Worm (Caenorhabditis elegans) whole organism, young adult: ENCODE measurements around the gene col-79.

Source experiments
- akir-1 ChIP-seq: fragments of 200-800 bp; sonication (Bioruptor generic); optimal IDR thresholded peaks from 2 replicates; lab custom pipeline; 2018; ENCODE audit warnings: mild to moderate bottlenecking, missing genetic modification characterization, moderate library complexity, missing compliant biosample characterization
- attf-6 ChIP-seq: fragments of 200-800 bp; sonication (Bioruptor generic); IDR thresholded peaks from 2 replicates; pipeline ENCODE4 v1.3.6; 2022; ENCODE audit warnings: missing genetic modification reagents, missing genetic modification characterization, missing compliant biosample characterization
- dox-1 ChIP-seq: fragments of 200-800 bp; sonication (Bioruptor generic); IDR thresholded peaks from 2 replicates; pipeline ENCODE4 v1.3.6; 2022; ENCODE audit warnings: missing genetic modification reagents, missing genetic modification characterization, missing compliant biosample characterization
- hlh-12 ChIP-seq: sonication (generic microtip); optimal IDR thresholded peaks from 2 replicates; lab custom pipeline; 2016; ENCODE audit warnings: missing genetic modification characterization, missing compliant biosample characterization
- lsy-27 ChIP-seq: sonication (generic microtip); optimal IDR thresholded peaks from 2 replicates; lab custom pipeline; 2017; ENCODE audit warnings: missing genetic modification characterization, mild to moderate bottlenecking, missing compliant biosample characterization, antibody characterized with exemption, missing genotype, borderline replicate concordance; ENCODE audit not compliant: insufficient read depth
- mcd-1 ChIP-seq: fragments of 200-800 bp; sonication (Bioruptor generic); IDR thresholded peaks from 2 replicates; pipeline ENCODE4 v1.3.6; 2022; ENCODE audit warnings: missing genetic modification reagents, missing genetic modification characterization, missing compliant biosample characterization
- nfya-1 ChIP-seq: sonication (generic microtip); optimal IDR thresholded peaks from 2 replicates; lab custom pipeline; 2017; ENCODE audit warnings: antibody characterized with exemption, missing compliant biosample characterization, missing genetic modification characterization, borderline replicate concordance; ENCODE audit not compliant: insufficient read depth
- pha-4 ChIP-seq: fragments of 150-350 bp; sonication (generic microtip); optimal IDR thresholded peaks from 2 replicates; lab custom pipeline; 2014; ENCODE audit warnings: missing biosample characterization, missing genetic modification reagents, missing genetic modification characterization
- snpc-4 ChIP-seq, 5 experiments: fragments of 150-350 bp in 1 of 5; sonication (generic microtip) in 4 of 5; optimal IDR thresholded peaks; 2 replicates each; lab custom pipeline; 2014 to 2018; ENCODE audit warnings: missing genetic modification characterization in 5 of 5, missing biosample characterization in 3 of 5, antibody characterized with exemption in 2 of 5, mild to moderate bottlenecking in 2 of 5, missing compliant biosample characterization in 2 of 5, missing genotype in 2 of 5, moderate library complexity in 2 of 5, missing genetic modification reagents in 1 of 5
- unc-62 ChIP-seq: fragments of 150-350 bp; optimal IDR thresholded peaks from 2 replicates; lab custom pipeline; 2014; ENCODE audit warnings: missing biosample characterization, missing genetic modification reagents, missing genetic modification characterization
- ztf-22 ChIP-seq: fragments of 200-800 bp; sonication (Bioruptor generic); optimal IDR thresholded peaks from 2 replicates; lab custom pipeline; 2018; ENCODE audit warnings: mild to moderate bottlenecking, missing genetic modification characterization, moderate library complexity, missing compliant biosample characterization

DNA sequence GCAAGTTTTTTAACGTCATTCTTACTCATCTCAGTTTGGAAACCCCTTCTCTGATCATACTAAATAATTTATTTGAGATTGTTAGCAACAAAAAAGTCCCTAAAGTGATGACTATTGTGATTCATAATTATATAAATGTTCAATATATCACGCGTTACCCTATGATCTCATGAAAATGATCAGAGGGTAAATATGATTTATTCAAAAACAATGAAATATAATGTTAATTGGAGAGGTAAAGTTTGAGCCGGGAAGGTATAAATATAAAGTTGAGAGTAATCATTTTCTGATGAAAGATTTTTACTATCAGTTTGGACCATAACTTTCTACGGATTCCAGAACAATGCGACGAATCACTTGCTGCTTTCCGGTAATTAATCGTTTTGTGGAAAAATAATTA, 33.6 kb downstream of the col-79 start, which contains the start of gene C52A11.3:
- no peak for TF ChIP-seq mcd-1 (GFP tag; lab: Robert Waterston, UW)
- TF ChIP-seq akir-1 (GFP tag; lab: Kevin White, UChicago): no peak
- TF ChIP-seq lsy-27: no peak
- TF ChIP-seq pha-4 (tag; lab: Kevin White, UChicago): no peak
- no peak for TF ChIP-seq unc-62 (GFP tag; lab: Kevin White, UChicago)
- no peak for TF ChIP-seq nfya-1 (tag; lab: Kevin White, UChicago)
- no peak for TF ChIP-seq ztf-22 (GFP tag; lab: Kevin White, UChicago)
- no peak for TF ChIP-seq dox-1 (GFP tag; lab: Robert Waterston, UW)
- no peak for TF ChIP-seq attf-6
- TF ChIP-seq hlh-12 (tag; lab: Kevin White, UChicago): no peak
- no peak for TF ChIP-seq snpc-4 (GFP tag; optimal IDR thresholded peaks at IDR 0.05; lab: Kevin White, UChicago)
- TF ChIP-seq snpc-4 (tag; optimal IDR thresholded peaks at IDR 0.05; lab: Kevin White, UChicago): no peak
